Fruit fly (Drosophila melanogaster) S2 (cell line): Measurements from ENCODE around the gene PH4alphaSG2.

Experiments used
- CG8478 ChIP-seq: fragments of >200 bp; optimal IDR thresholded peaks from 2 replicates; lab custom pipeline; 2018
- CTCF ChIP-seq, 2 experiments: fragments of >200 bp; optimal IDR thresholded peaks; 2 replicates each; lab custom pipeline; 2018

- no peak for TF ChIP-seq CTCF (optimal IDR thresholded peaks at IDR 0.05; lab: Kevin White, UChicago)
- no peak for TF ChIP-seq CG8478 (lab: Kevin White, UChicago)
Observed at dm6 chr3R:30536432-30536831, 46.6 kb downstream of the PH4alphaSG2 start.
